Fruit fly (Drosophila melanogaster) whole organism, wandering third instar larva: ENCODE results near the gene CG13737.
A peak's percentile ranks its signal among the peaks of the same experiment; 100 is the strongest.

Experiments
- Abd-B ChIP-seq: fragments of >200 bp; optimal IDR thresholded peaks from 2 replicates; lab custom pipeline; 2017; ENCODE audit warnings: missing biosample characterization, missing genetic modification characterization
- CG32264 ChIP-seq: fragments of 200-800 bp; sonication (Bioruptor generic); optimal IDR thresholded peaks from 2 replicates; lab custom pipeline; 2016; ENCODE audit warnings: missing biosample characterization, missing genetic modification characterization
- CG9705 ChIP-seq: fragments of 200-800 bp; sonication (Bioruptor generic); optimal IDR thresholded peaks from 2 replicates; lab custom pipeline; 2018; ENCODE audit warnings: missing biosample characterization, mild to moderate bottlenecking, missing genetic modification characterization
- CrebA ChIP-seq: fragments of 200-800 bp; sonication (Bioruptor generic); optimal IDR thresholded peaks from 2 replicates; lab custom pipeline; 2016; ENCODE audit warnings: missing biosample characterization, mild to moderate bottlenecking, missing genetic modification characterization, borderline replicate concordance
- Dfd ChIP-seq: fragments of >200 bp; optimal IDR thresholded peaks from 2 replicates; lab custom pipeline; 2017; ENCODE audit warnings: missing biosample characterization, missing genetic modification characterization
- Dif ChIP-seq: fragments of 200-275, 200-300 bp; sonication (Bioruptor generic); optimal IDR thresholded peaks from 2 replicates; lab custom pipeline; 2018; ENCODE audit warnings: missing biosample characterization, missing genetic modification characterization; ENCODE audit not compliant: partially characterized antibody
- GATAd ChIP-seq: sonication (Bioruptor generic); optimal IDR thresholded peaks from 2 replicates; lab custom pipeline; 2016; ENCODE audit warnings: missing biosample characterization, missing genetic modification characterization
- HLH106 ChIP-seq: fragments of 200-800 bp; optimal IDR thresholded peaks from 3 replicates; lab custom pipeline; 2019; ENCODE audit warnings: missing biosample characterization, mild to moderate bottlenecking, missing genetic modification characterization, moderate library complexity
- Hnf4 ChIP-seq: fragments of 200-800 bp; sonication (Bioruptor generic); optimal IDR thresholded peaks from 2 replicates; lab custom pipeline; 2016; ENCODE audit warnings: missing biosample characterization, mild to moderate bottlenecking, missing genetic modification characterization
- Hr78 ChIP-seq: fragments of >200 bp; optimal IDR thresholded peaks from 2 replicates; lab custom pipeline; 2017; ENCODE audit warnings: missing biosample characterization, missing genetic modification characterization
- Hr83 ChIP-seq: fragments of 200-300 bp; sonication (Bioruptor generic); optimal IDR thresholded peaks from 2 replicates; lab custom pipeline; 2016; ENCODE audit warnings: missing biosample characterization, mild to moderate bottlenecking, missing genetic modification characterization, moderate library complexity; ENCODE audit not compliant: poor library complexity, severe bottlenecking
- Jra ChIP-seq: sonication (Bioruptor generic); optimal IDR thresholded peaks from 2 replicates; lab custom pipeline; 2016; ENCODE audit warnings: missing biosample characterization, missing genetic modification characterization
- Mio ChIP-seq: sonication (Bioruptor generic); optimal IDR thresholded peaks from 2 replicates; lab custom pipeline; 2016; ENCODE audit warnings: missing biosample characterization, missing genetic modification characterization
- Myc ChIP-seq: fragments of >200 bp; optimal IDR thresholded peaks from 2 replicates; lab custom pipeline; 2017
- N ChIP-seq: fragments of >200 bp; optimal IDR thresholded peaks from 2 replicates; lab custom pipeline; 2018; ENCODE audit warnings: missing biosample characterization, missing external identifiers, missing genetic modification characterization
- OdsH ChIP-seq: fragments of 200-800 bp; sonication (Bioruptor generic); optimal IDR thresholded peaks from 2 replicates; lab custom pipeline; 2016; ENCODE audit warnings: missing biosample characterization, mild to moderate bottlenecking, missing genetic modification characterization
- Rel ChIP-seq, 2 experiments: fragments of 200-800 bp; sonication (Bioruptor generic) in 1 of 2; optimal IDR thresholded peaks; 2 replicates in 1 of 2; 3 replicates in 1 of 2; lab custom pipeline; 2016 to 2019; ENCODE audit warnings: mild to moderate bottlenecking in 2 of 2, missing biosample characterization in 2 of 2, missing genetic modification characterization in 2 of 2, moderate library complexity in 1 of 2
- Sp1 ChIP-seq: fragments of 200-800 bp; sonication (Bioruptor generic); optimal IDR thresholded peaks from 3 replicates; lab custom pipeline; 2019; ENCODE audit warnings: missing biosample characterization, mild to moderate bottlenecking, missing genetic modification characterization, moderate library complexity
- Vsx2 ChIP-seq: fragments of 200-300, 225-300 bp; sonication (Bioruptor generic); optimal IDR thresholded peaks from 2 replicates; lab custom pipeline; 2018; ENCODE audit warnings: missing biosample characterization, missing genetic modification characterization; ENCODE audit not compliant: partially characterized antibody
- br ChIP-seq: fragments of 200-800 bp; sonication (Bioruptor generic); optimal IDR thresholded peaks from 2 replicates; lab custom pipeline; 2016; ENCODE audit warnings: missing biosample characterization, missing genetic modification characterization
- brk ChIP-seq: fragments of 200-800 bp; sonication (Bioruptor generic); optimal IDR thresholded peaks from 2 replicates; lab custom pipeline; 2016; ENCODE audit warnings: missing biosample characterization, mild to moderate bottlenecking, missing genetic modification characterization
- dl ChIP-seq, 2 experiments: fragments of 175-275, 200-275 bp in 1 of 2; fragments of 200-275 bp in 1 of 2; sonication (Bioruptor generic); optimal IDR thresholded peaks; lab custom pipeline; 2018; ENCODE audit warnings: mild to moderate bottlenecking in 2 of 2, missing biosample characterization in 2 of 2, missing genetic modification characterization in 2 of 2, moderate library complexity in 2 of 2; ENCODE audit not compliant: partially characterized antibody in 2 of 2, insufficient read depth in 1 of 2
- dmrt93B ChIP-seq: fragments of 200-800 bp; sonication (Bioruptor generic); optimal IDR thresholded peaks from 2 replicates; lab custom pipeline; 2018; ENCODE audit warnings: missing biosample characterization, mild to moderate bottlenecking, missing genetic modification characterization
- dsf ChIP-seq: sonication (Bioruptor generic); optimal IDR thresholded peaks from 2 replicates; lab custom pipeline; 2016; ENCODE audit warnings: missing biosample characterization, missing genetic modification characterization, borderline replicate concordance
- ey ChIP-seq: fragments of 200-800 bp; sonication (Bioruptor generic); optimal IDR thresholded peaks from 2 replicates; lab custom pipeline; 2016; ENCODE audit warnings: missing biosample characterization, missing genetic modification characterization
- foxo ChIP-seq, 2 experiments: fragments of 200-800 bp; sonication (Bioruptor generic); optimal IDR thresholded peaks; 2 replicates in 1 of 2; 3 replicates in 1 of 2; lab custom pipeline; 2016 to 2017; ENCODE audit warnings: missing biosample characterization in 2 of 2, missing genetic modification characterization in 2 of 2
- fru ChIP-seq: fragments of 200-800 bp; sonication (Bioruptor generic); optimal IDR thresholded peaks from 3 replicates; lab custom pipeline; 2016; ENCODE audit warnings: missing biosample characterization, mild to moderate bottlenecking, missing genetic modification characterization
- h ChIP-seq: fragments of 200-800 bp; sonication (Bioruptor generic); optimal IDR thresholded peaks from 3 replicates; lab custom pipeline; 2016; ENCODE audit warnings: missing biosample characterization, mild to moderate bottlenecking, missing genetic modification characterization
- jim ChIP-seq: fragments of 175-275, 200-325 bp; sonication (Bioruptor generic); optimal IDR thresholded peaks from 2 replicates; lab custom pipeline; 2016; ENCODE audit warnings: missing biosample characterization, mild to moderate bottlenecking, missing genetic modification characterization
- lola ChIP-seq: fragments of >200 bp; optimal IDR thresholded peaks from 2 replicates; lab custom pipeline; 2017; ENCODE audit warnings: missing biosample characterization, missing genetic modification characterization
- pan ChIP-seq: fragments of >200 bp; optimal IDR thresholded peaks from 2 replicates; lab custom pipeline; 2017
- psq ChIP-seq: fragments of 200-800 bp; sonication (Bioruptor generic); optimal IDR thresholded peaks from 3 replicates; lab custom pipeline; 2017; ENCODE audit warnings: missing biosample characterization, mild to moderate bottlenecking, missing genetic modification characterization, moderate library complexity
- rgr ChIP-seq: fragments of 200-800 bp; sonication (Bioruptor generic); optimal IDR thresholded peaks from 3 replicates; lab custom pipeline; 2016; ENCODE audit warnings: missing biosample characterization, mild to moderate bottlenecking, missing genetic modification characterization
- sage ChIP-seq: fragments of 200-800 bp; sonication (Bioruptor generic); optimal IDR thresholded peaks from 2 replicates; lab custom pipeline; 2016; ENCODE audit warnings: missing biosample characterization, mild to moderate bottlenecking, missing genetic modification characterization
- sv ChIP-seq: fragments of 200-800 bp; sonication (Bioruptor generic); optimal IDR thresholded peaks from 3 replicates; lab custom pipeline; 2016; ENCODE audit warnings: missing biosample characterization, missing genetic modification characterization
- tai ChIP-seq: sonication (Bioruptor generic); optimal IDR thresholded peaks from 2 replicates; lab custom pipeline; 2016; ENCODE audit warnings: missing biosample characterization, missing genetic modification characterization
- usp ChIP-seq: fragments of >200 bp; optimal IDR thresholded peaks from 2 replicates; lab custom pipeline; 2017; ENCODE audit warnings: missing biosample characterization, missing genetic modification characterization
- woc ChIP-seq: sonication (Bioruptor generic); optimal IDR thresholded peaks from 2 replicates; lab custom pipeline; 2016; ENCODE audit warnings: missing biosample characterization, mild to moderate bottlenecking, missing genetic modification characterization

CG13737 gene

dm6 chr3L:13917589-13918198 is 38.9 kb downstream of the CG13737 start:
- TF ChIP-seq pan (lab: Kevin White, UChicago), result no peak
- TF ChIP-seq foxo (GFP tag; optimal IDR thresholded peaks at IDR 0.05; lab: Kevin White, UChicago), result peak in 1 of 2 experiments; percentile 7
- TF ChIP-seq h (GFP tag; lab: Kevin White, UChicago), result peak; percentile 32
- peak; percentile 36 for TF ChIP-seq fru
- peak; percentile 21 for TF ChIP-seq ey

dm6 chr3L:13918774-13919173 is 40.0 kb downstream of the CG13737 start:
- TF ChIP-seq lola (no peak), ey (peak; percentile 33), psq (no peak), brk (GFP tag; lab: Kevin White, UChicago) (no peak), Mio (no peak), dsf (no peak), foxo (GFP tag; optimal IDR thresholded peaks at IDR 0.05; lab: Kevin White, UChicago) (no peak), CrebA (GFP tag; lab: Kevin White, UChicago) (no peak), Hr78 (no peak), sage (no peak), h (GFP tag; lab: Kevin White, UChicago) (peak; percentile 13), Hnf4 (GFP tag; lab: Kevin White, UChicago) (no peak), tai (GFP tag; lab: Kevin White, UChicago) (no peak), dl (GFP tag; optimal IDR thresholded peaks at IDR 0.05; lab: Kevin White, UChicago; ENCODE audit: insufficient read depth in 1 of 2, partially characterized antibody in 2 of 2) (no peak), HLH106 (tag; lab: Kevin White, UChicago) (peak; percentile 21), usp (no peak)

- no peak for TF ChIP-seq Myc (lab: Kevin White, UChicago)
- TF ChIP-seq Hnf4 (GFP tag; lab: Kevin White, UChicago), result peak; percentile 22
- peak in 1 of 2 experiments; percentile 77 for TF ChIP-seq foxo (GFP tag; optimal IDR thresholded peaks at IDR 0.05; lab: Kevin White, UChicago)
- TF ChIP-seq tai (GFP tag; lab: Kevin White, UChicago), result peak; percentile 39
- peak; percentile 82 for TF ChIP-seq fru
- no peak for TF ChIP-seq usp
- TF ChIP-seq Hr78, result no peak
- no peak for TF ChIP-seq CrebA (GFP tag; lab: Kevin White, UChicago)
- TF ChIP-seq woc (GFP tag; lab: Kevin White, UChicago), result peak; percentile 76
- peak; percentile 50 for TF ChIP-seq psq
- TF ChIP-seq GATAd (GFP tag; lab: Kevin White, UChicago), result no peak
- TF ChIP-seq Sp1 (GFP tag; lab: Kevin White, UChicago), result peak; percentile 59
- TF ChIP-seq CG32264, result no peak
- peak; percentile 63 for TF ChIP-seq br
- peak; percentile 69 for TF ChIP-seq pan (lab: Kevin White, UChicago)
- peak; percentile 84 to 93 for TF ChIP-seq dl (GFP tag; optimal IDR thresholded peaks at IDR 0.05; lab: Kevin White, UChicago; ENCODE audit: insufficient read depth in 1 of 2, partially characterized antibody in 2 of 2)
- no peak for TF ChIP-seq N (GFP tag; lab: Kevin White, UChicago)
- TF ChIP-seq sv (GFP tag; lab: Kevin White, UChicago), result peak; percentile 87
- no peak for TF ChIP-seq sage
- no peak for TF ChIP-seq brk (GFP tag; lab: Kevin White, UChicago)
- TF ChIP-seq rgr (GFP tag; lab: Kevin White, UChicago), result peak; percentile 64
- TF ChIP-seq HLH106 (tag; lab: Kevin White, UChicago), result peak; percentile 70
- TF ChIP-seq Rel (GFP tag; optimal IDR thresholded peaks at IDR 0.05; lab: Kevin White, UChicago), result no peak
- peak; percentile 97 for TF ChIP-seq Rel (tag; optimal IDR thresholded peaks at IDR 0.05; lab: Kevin White, UChicago)
- TF ChIP-seq Hr83 (GFP tag; lab: Kevin White, UChicago), result no peak
- TF ChIP-seq dmrt93B (GFP tag; lab: Kevin White, UChicago), result peak; percentile 67
- TF ChIP-seq Dfd (GFP tag; lab: Kevin White, UChicago), result no peak
- TF ChIP-seq Abd-B (GFP tag; lab: Kevin White, UChicago), result no peak
- peak; percentile 71 for TF ChIP-seq OdsH (GFP tag; lab: Kevin White, UChicago)
- TF ChIP-seq Mio, result no peak
- TF ChIP-seq Vsx2 (GFP tag; lab: Kevin White, UChicago), result peak; percentile 16
- TF ChIP-seq CG9705, result no peak
- no peak for TF ChIP-seq jim (GFP tag; lab: Kevin White, UChicago)
- peak; percentile 73 for TF ChIP-seq ey
- TF ChIP-seq lola, result no peak
- TF ChIP-seq Dif (GFP tag; lab: Kevin White, UChicago), result peak; percentile 92
- TF ChIP-seq h (GFP tag; lab: Kevin White, UChicago), result peak; percentile 69
- no peak for TF ChIP-seq dsf
- TF ChIP-seq Jra (GFP tag; lab: Kevin White, UChicago), result no peak
Measured at dm6 chr3L:13919794-13920631, 41.2 kb downstream of the CG13737 start.
